Worm (Caenorhabditis elegans) whole organism, L4/young adult: ENCODE measurements around the gene C02E7.10.

ENCODE experiments used
- W03F9.2 ChIP-seq: fragments of 150-350 bp; optimal IDR thresholded peaks from 2 replicates; lab custom pipeline; 2014; ENCODE audit warnings: missing biosample characterization, missing genetic modification characterization
- dao-5 ChIP-seq: sonication (generic microtip); optimal IDR thresholded peaks from 2 replicates; lab custom pipeline; 2016; ENCODE audit warnings: missing genotype, missing genetic modification characterization, moderate library complexity, missing compliant biosample characterization
- him-1 ChIP-seq: sonication (generic microtip); optimal IDR thresholded peaks from 2 replicates; lab custom pipeline; 2016; ENCODE audit warnings: missing genotype, missing genetic modification reagents, missing genetic modification characterization, missing compliant biosample characterization

ce11 chrV:4979060-4979459 lies 46.2 kb upstream of the C02E7.10 start, which contains the start of gene srsx-11:
- no peak for TF ChIP-seq him-1 (tag; lab: Kevin White, UChicago)
- TF ChIP-seq W03F9.2 (tag; lab: Kevin White, UChicago) = no peak
- TF ChIP-seq dao-5 = no peak
